Fruit fly (Drosophila melanogaster) whole organism, adult: Measurements from ENCODE around the gene Gyc89Da.
A peak's percentile ranks its signal among the peaks of the same experiment; 100 is the strongest.

Source experiments
- CG11617 ChIP-seq: fragments of 200-800 bp; sonication (Bioruptor generic); optimal IDR thresholded peaks from 2 replicates; lab custom pipeline; 2017; ENCODE audit warnings: mild to moderate bottlenecking, missing biosample characterization, missing genetic modification reagents, missing genetic modification characterization
- CG12768 ChIP-seq: fragments of 200-800 bp; sonication (Bioruptor generic); optimal IDR thresholded peaks from 2 replicates; lab custom pipeline; 2017; ENCODE audit warnings: missing biosample characterization, missing genetic modification characterization, mild to moderate bottlenecking, moderate library complexity, missing genetic modification reagents
- CG14711 ChIP-seq: fragments of 200-800 bp; sonication (Bioruptor generic); optimal IDR thresholded peaks from 2 replicates; lab custom pipeline; 2018; ENCODE audit warnings: missing biosample characterization, mild to moderate bottlenecking, missing genetic modification characterization, moderate library complexity
- CG1620 ChIP-seq: fragments of 200-800 bp; sonication (Bioruptor generic); optimal IDR thresholded peaks from 2 replicates; lab custom pipeline; 2016; ENCODE audit warnings: missing biosample characterization, missing genetic modification characterization
- CG33017 ChIP-seq: fragments of 200-800 bp; sonication (Bioruptor generic); optimal IDR thresholded peaks from 2 replicates; lab custom pipeline; 2018; ENCODE audit warnings: missing biosample characterization, mild to moderate bottlenecking, missing genetic modification characterization, moderate library complexity
- CG5204 ChIP-seq: fragments of 200-800 bp; sonication (Bioruptor generic); optimal IDR thresholded peaks from 2 replicates; lab custom pipeline; 2016; ENCODE audit warnings: missing biosample characterization, missing genetic modification characterization
- CG7045 ChIP-seq: fragments of 200-800 bp; sonication (Bioruptor generic); optimal IDR thresholded peaks from 2 replicates; lab custom pipeline; 2017; ENCODE audit warnings: missing biosample characterization, mild to moderate bottlenecking, missing genetic modification characterization
- CG7101 ChIP-seq: fragments of 200-800 bp; sonication (Bioruptor generic); optimal IDR thresholded peaks from 2 replicates; lab custom pipeline; 2018; ENCODE audit warnings: missing biosample characterization, mild to moderate bottlenecking, missing genetic modification characterization, moderate library complexity
- Clk ChIP-seq: fragments of 200-800 bp; sonication (Bioruptor generic); optimal IDR thresholded peaks from 2 replicates; lab custom pipeline; 2017; ENCODE audit warnings: missing biosample characterization, missing genetic modification characterization
- Crg-1 ChIP-seq: fragments of 200-800 bp; sonication (Bioruptor generic); optimal IDR thresholded peaks from 2 replicates; lab custom pipeline; 2016; ENCODE audit warnings: missing biosample characterization, missing genetic modification characterization
- Hr96 ChIP-seq: fragments of 200-800 bp; sonication (Bioruptor generic); optimal IDR thresholded peaks from 2 replicates; lab custom pipeline; 2016; ENCODE audit warnings: missing biosample characterization, missing genetic modification characterization
- Mnt ChIP-seq: fragments of 200-800 bp; sonication (Bioruptor generic); optimal IDR thresholded peaks from 2 replicates; lab custom pipeline; 2016; ENCODE audit warnings: missing biosample characterization, mild to moderate bottlenecking, missing genetic modification characterization
- bab1 ChIP-seq: fragments of 200-800 bp; sonication (Bioruptor generic); optimal IDR thresholded peaks from 3 replicates; lab custom pipeline; 2019; ENCODE audit warnings: missing biosample characterization, mild to moderate bottlenecking, missing genetic modification characterization, moderate library complexity
- cic ChIP-seq: fragments of 200-800 bp; sonication (Bioruptor generic); optimal IDR thresholded peaks from 2 replicates; lab custom pipeline; 2017; ENCODE audit warnings: missing biosample characterization, mild to moderate bottlenecking, missing genetic modification characterization, moderate library complexity
- cnc ChIP-seq, 2 experiments: fragments of >200 bp; optimal IDR thresholded peaks; 2 replicates each; lab custom pipeline; 2017
- kay ChIP-seq: fragments of 200-800 bp; sonication (Bioruptor generic); peaks from one replicate; lab custom pipeline; 2016; ENCODE audit warnings: missing biosample characterization, missing genetic modification characterization, borderline replicate concordance
- ovo ChIP-seq: fragments of 200-800 bp; sonication (Bioruptor generic); optimal IDR thresholded peaks from 2 replicates; lab custom pipeline; 2016; ENCODE audit warnings: missing biosample characterization, missing genetic modification characterization
- pad ChIP-seq: fragments of 200-800 bp; sonication (Bioruptor generic); optimal IDR thresholded peaks from 3 replicates; lab custom pipeline; 2017; ENCODE audit warnings: missing biosample characterization, missing genetic modification characterization, mild to moderate bottlenecking, moderate library complexity, missing genetic modification reagents
- tj ChIP-seq: fragments of 200-800 bp; sonication (Bioruptor generic); optimal IDR thresholded peaks from 3 replicates; lab custom pipeline; 2017; ENCODE audit warnings: missing biosample characterization, mild to moderate bottlenecking, missing genetic modification characterization, moderate library complexity
- toe ChIP-seq: fragments of 200-800 bp; sonication (Bioruptor generic); optimal IDR thresholded peaks from 2 replicates; lab custom pipeline; 2016; ENCODE audit warnings: missing biosample characterization, missing genetic modification characterization

Gene Gyc89Da

DNA sequence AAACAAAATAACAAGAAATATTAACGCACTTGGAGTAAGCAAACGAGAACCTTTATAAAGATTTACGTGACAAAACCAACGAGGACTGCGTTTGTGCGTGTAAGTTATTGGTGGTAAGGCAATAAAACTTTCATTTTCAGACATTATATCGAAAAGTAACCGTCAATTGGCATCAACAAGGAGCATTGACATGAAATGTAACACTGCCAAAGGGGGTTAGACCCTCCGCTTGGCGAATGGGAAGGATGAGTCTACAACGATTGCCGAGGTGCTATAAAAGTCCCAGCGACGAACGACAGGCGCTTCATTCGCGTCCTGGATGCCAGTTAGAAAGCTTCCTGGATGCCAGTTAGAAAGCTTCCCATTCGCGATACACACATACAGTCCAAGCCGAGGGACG is at the start of gene Gyc89Da:
Gene Gyc89Da (plus strand): TSS at position 301 of the 400 bp plus-strand sequence.
- no peak for TF ChIP-seq CG12768 (GFP tag; lab: Kevin White, UChicago)
- no peak for TF ChIP-seq CG1620 (GFP tag; lab: Kevin White, UChicago)
- no peak for TF ChIP-seq CG5204 (GFP tag; lab: Kevin White, UChicago)
- no peak for TF ChIP-seq toe (GFP tag; lab: Kevin White, UChicago)
- TF ChIP-seq cic = no peak
- TF ChIP-seq Clk (GFP tag; lab: Kevin White, UChicago) = no peak
- no peak for TF ChIP-seq pad (GFP tag; lab: Kevin White, UChicago)
- TF ChIP-seq CG11617 (GFP tag; lab: Kevin White, UChicago) = no peak

DNA sequence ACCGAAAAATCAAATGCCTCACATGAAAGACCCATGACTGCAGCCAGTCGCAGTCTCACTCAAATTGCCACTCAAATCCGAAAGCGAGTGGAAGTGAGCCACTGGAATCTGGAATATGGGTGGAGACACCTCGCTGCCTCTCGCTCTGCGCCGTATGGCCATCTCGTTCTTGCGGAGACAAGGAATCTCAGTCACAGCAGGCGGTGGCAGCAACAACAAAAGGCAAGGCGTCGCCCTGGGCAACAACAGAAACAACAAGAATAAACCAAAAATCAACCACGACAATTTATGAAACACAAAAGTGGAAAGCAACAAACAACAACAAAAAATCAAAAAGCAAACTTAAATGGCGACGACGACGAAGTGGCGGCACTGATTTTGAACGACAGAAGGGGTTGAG is 49.1 kb upstream of the Gyc89Da start:
- TF ChIP-seq cnc (optimal IDR thresholded peaks at IDR 0.05; lab: Kevin White, UChicago) = no peak
- TF ChIP-seq CG33017 = no peak
- no peak for TF ChIP-seq toe (GFP tag; lab: Kevin White, UChicago)

DNA sequence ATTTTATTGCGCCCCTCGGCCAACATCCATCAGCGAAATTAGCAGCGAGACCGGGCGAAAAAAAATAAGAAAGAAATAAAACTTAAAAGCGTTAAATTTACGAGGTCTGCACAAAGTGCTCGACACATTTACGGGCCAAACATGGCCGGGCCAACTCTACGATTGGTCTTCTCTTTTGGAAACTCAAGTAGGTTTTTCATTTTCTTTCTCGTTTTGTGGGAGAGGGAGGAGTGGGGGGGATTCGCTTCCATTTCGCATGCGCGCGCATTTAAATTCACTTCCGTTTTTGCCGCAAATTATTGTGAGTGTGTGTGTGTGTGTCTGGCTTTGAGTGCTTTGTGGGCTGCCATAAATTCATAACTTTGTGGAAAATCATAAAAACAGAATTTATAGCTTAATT is 44.9 kb upstream of the Gyc89Da start:
- no peak for TF ChIP-seq CG33017
- no peak for TF ChIP-seq cnc (optimal IDR thresholded peaks at IDR 0.05; lab: Kevin White, UChicago)
- TF ChIP-seq bab1 (GFP tag; lab: Kevin White, UChicago) = no peak
- no peak for TF ChIP-seq Clk (GFP tag; lab: Kevin White, UChicago)
- no peak for TF ChIP-seq tj
- no peak for TF ChIP-seq CG12768 (GFP tag; lab: Kevin White, UChicago)

DNA sequence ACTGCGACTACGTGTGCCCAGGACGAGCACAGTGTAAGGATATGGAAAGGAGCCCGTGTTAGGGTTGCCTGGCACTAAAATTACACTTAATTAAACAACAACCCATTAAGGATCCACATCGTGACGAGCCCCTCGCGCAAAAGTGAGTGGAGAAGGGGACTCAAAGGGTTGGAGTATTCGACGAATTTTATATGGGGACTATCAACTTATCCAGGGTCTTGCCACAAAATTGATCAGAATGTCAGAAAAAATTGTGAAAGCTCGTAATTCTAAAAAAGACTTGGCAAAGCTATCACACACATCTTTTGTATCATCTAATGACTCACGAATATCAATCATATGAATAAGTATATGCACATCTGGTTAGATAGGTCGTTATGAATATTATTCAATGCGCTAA is 42.0 kb upstream of the Gyc89Da start, which contains the start of gene CG31279:
Gene CG31279 (plus strand): TSS at position 301 of the 400 bp plus-strand sequence.
- TF ChIP-seq Crg-1 (GFP tag; lab: Kevin White, UChicago) (no peak), Clk (GFP tag; lab: Kevin White, UChicago) (no peak), bab1 (GFP tag; lab: Kevin White, UChicago) (no peak), kay (GFP tag; lab: Kevin White, UChicago) (no peak)

DNA sequence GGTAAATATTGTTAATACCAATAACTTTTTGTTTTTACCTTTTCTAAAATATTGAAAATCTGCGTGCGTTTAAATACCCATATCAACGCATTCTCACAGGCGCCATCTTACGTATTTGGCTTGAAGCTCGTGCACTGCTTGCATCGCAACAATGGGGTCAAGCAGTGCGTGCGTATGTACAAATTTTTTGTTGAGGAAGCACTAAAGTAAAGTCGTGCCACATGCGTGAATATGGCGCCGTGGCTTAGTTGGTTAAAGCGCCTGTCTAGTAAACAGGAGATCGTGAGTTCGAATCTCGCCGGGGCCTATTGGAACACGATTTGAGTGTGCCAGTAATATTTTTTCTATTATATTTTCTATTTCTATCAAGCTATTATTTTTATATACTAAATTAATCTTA is 40.7 kb upstream of the Gyc89Da start:
- TF ChIP-seq Clk (GFP tag; lab: Kevin White, UChicago) = no peak
- no peak for TF ChIP-seq ovo
- peak; percentile 22 for TF ChIP-seq Crg-1 (GFP tag; lab: Kevin White, UChicago)
- peak; percentile 43 for TF ChIP-seq CG1620 (GFP tag; lab: Kevin White, UChicago)
- TF ChIP-seq toe (GFP tag; lab: Kevin White, UChicago) = peak; percentile 35
- TF ChIP-seq kay (GFP tag; lab: Kevin White, UChicago) = no peak
- TF ChIP-seq bab1 (GFP tag; lab: Kevin White, UChicago) = peak; percentile 69
- peak; percentile 3 for TF ChIP-seq pad (GFP tag; lab: Kevin White, UChicago)
- peak; percentile 8 for TF ChIP-seq CG7101 (tag; lab: Kevin White, UChicago)
- TF ChIP-seq tj = no peak
- TF ChIP-seq CG33017 = no peak
- TF ChIP-seq Mnt (GFP tag; lab: Kevin White, UChicago) = peak; percentile 13
- TF ChIP-seq cic = peak; percentile 9

DNA sequence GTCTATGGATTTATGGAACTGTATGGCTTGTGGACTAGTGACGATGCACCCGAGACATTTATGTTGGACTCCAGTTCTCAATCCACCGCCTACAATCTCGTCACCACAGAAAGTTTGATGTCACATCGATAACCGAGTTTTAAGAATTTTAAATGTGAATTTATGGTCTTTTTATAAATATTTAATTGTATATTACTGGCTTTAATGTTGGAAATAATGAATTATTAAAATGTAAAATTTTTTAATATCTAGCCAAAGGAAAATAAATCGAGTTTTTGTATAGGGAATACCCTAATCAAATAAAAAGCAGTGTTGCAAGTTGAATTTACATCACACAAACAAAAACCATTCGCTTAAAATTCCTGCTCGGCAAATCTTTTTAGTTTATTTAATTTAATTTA is 39.7 kb upstream of the Gyc89Da start, which contains the start of gene Fntb:
Gene Fntb (plus strand): TSS at position 334 of the 401 bp plus-strand sequence.
- peak; percentile 5 for TF ChIP-seq Crg-1 (GFP tag; lab: Kevin White, UChicago)
- peak; percentile 43 for TF ChIP-seq CG1620 (GFP tag; lab: Kevin White, UChicago)
- peak; percentile 56 for TF ChIP-seq pad (GFP tag; lab: Kevin White, UChicago)
- TF ChIP-seq cnc (optimal IDR thresholded peaks at IDR 0.05; lab: Kevin White, UChicago) = no peak
- no peak for TF ChIP-seq Clk (GFP tag; lab: Kevin White, UChicago)
- peak; percentile 45 for TF ChIP-seq CG7045 (GFP tag; lab: Kevin White, UChicago)
- TF ChIP-seq CG11617 (GFP tag; lab: Kevin White, UChicago) = peak; percentile 64
- peak; percentile 56 for TF ChIP-seq Mnt (GFP tag; lab: Kevin White, UChicago)
- TF ChIP-seq kay (GFP tag; lab: Kevin White, UChicago) = peak; percentile 97
- peak; percentile 29 for TF ChIP-seq tj
- no peak for TF ChIP-seq cic
- TF ChIP-seq toe (GFP tag; lab: Kevin White, UChicago) = peak; percentile 55
- TF ChIP-seq CG7101 (tag; lab: Kevin White, UChicago) = peak; percentile 85
- TF ChIP-seq CG14711 (tag; lab: Kevin White, UChicago) = peak; percentile 76
- TF ChIP-seq CG5204 (GFP tag; lab: Kevin White, UChicago) = no peak
- no peak for TF ChIP-seq Hr96 (GFP tag; lab: Kevin White, UChicago)
- peak; percentile 75 for TF ChIP-seq bab1 (GFP tag; lab: Kevin White, UChicago)
- TF ChIP-seq CG12768 (GFP tag; lab: Kevin White, UChicago) = peak; percentile 62
- peak; percentile 81 for TF ChIP-seq CG33017
- TF ChIP-seq ovo = no peak

DNA sequence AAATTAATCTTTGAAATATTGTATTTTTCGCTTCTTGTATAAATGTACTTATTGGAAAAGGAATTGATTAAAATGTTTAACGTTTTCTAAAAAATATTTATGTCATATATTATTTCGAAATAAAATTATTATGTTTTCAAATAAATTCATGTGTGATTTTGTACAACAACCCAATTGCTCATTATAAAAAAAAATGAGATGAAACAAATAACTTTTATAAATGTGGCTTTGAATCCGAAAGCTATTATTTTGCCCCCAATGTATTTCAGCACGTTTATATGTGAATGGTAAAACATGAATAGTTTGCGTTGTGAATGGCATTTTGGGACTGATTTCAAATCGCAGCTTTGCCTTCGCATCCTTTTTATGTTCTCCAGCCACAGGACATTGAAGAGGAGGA is 37.8 kb upstream of the Gyc89Da start, which contains the start of gene CG14881:
Gene CG14881 (plus strand): TSS at position 301 of the 400 bp plus-strand sequence.
- TF ChIP-seq CG33017 (no peak), toe (GFP tag; lab: Kevin White, UChicago) (no peak), ovo (no peak), cnc (optimal IDR thresholded peaks at IDR 0.05; lab: Kevin White, UChicago) (no peak), Clk (GFP tag; lab: Kevin White, UChicago) (no peak), Crg-1 (GFP tag; lab: Kevin White, UChicago) (no peak), CG5204 (GFP tag; lab: Kevin White, UChicago) (no peak), bab1 (GFP tag; lab: Kevin White, UChicago) (no peak), CG1620 (GFP tag; lab: Kevin White, UChicago) (no peak), cic (no peak), CG7101 (tag; lab: Kevin White, UChicago) (no peak), kay (GFP tag; lab: Kevin White, UChicago) (no peak), CG14711 (tag; lab: Kevin White, UChicago) (no peak), pad (GFP tag; lab: Kevin White, UChicago) (no peak), Mnt (GFP tag; lab: Kevin White, UChicago) (no peak), CG11617 (GFP tag; lab: Kevin White, UChicago) (no peak), CG7045 (GFP tag; lab: Kevin White, UChicago) (no peak), Hr96 (GFP tag; lab: Kevin White, UChicago) (no peak)
